Worm (Caenorhabditis elegans): ENCODE measurements around the gene T24C12.1.

T24C12.1 gene

DNA sequence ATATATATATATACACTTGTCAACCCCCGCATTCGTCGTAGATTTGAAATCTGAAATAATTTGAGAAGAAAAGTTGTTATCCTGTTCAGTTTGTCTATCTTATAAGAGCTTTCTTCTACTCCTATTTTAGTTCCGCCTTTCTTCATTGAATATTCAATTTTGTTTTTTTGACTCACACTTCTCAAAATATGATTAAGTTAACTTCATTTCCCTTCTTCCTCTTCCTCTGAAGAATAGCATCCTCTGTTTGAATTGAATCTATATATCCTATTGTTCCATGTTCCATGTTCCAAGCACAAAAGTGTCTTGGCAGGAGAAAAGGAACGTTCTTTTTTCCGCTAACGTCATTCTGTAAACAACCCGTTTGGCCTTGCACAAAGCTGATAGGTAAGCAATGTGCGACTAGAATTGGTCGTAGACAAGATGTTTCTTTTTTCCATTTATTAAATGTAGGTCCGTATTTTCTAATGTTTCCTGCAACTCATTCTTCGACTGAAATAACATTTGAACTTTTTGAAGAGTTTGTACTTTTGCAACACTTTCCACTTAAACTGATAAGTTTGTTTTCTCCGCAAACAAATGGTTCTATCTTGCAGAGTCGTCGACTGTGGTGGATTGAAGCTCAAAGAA lies 7.2 kb upstream of the T24C12.1 start, which contains the start of gene gap-1:
Gene gap-1 (plus strand): TSS at position 580 of the 630 bp plus-strand sequence.
- TF ChIP-seq lir-1 (GFP tag; conservative IDR thresholded peaks at IDR 0.05) (no peak), ztf-18 (tag; optimal IDR thresholded peaks at IDR 0.05) (no peak), lin-35 (GFP tag; optimal IDR thresholded peaks at IDR 0.05) (no peak), lsy-27 (tag; optimal IDR thresholded peaks at IDR 0.05; ENCODE audit: borderline replicate concordance, insufficient read depth) (no peak)

DNA sequence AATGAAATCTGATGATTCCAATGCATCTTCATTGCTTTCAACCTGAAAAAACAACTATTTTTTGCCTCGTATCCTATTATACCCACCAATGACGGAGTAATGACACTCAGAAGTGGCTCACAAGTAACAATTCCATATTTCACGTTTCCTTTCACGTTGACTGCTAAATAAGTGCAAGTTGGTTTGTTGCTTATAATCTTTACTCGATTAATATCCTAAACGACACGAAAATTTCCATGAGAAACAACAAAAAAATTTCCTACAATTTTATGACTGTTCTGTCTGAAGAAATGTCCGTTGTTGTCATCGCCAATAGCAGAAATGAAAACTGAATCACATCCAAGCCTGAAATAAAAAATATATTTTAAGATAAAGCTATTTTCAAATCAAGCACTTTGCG lies 1.8 kb upstream of the T24C12.1 start:
- TF ChIP-seq efl-1 (GFP tag; optimal IDR thresholded peaks at IDR 0.05): no peak
- TF ChIP-seq hmg-1.2 (GFP tag; IDR thresholded peaks at IDR 0.05): no peak
- TF ChIP-seq C17E4.6 (GFP tag; IDR thresholded peaks at IDR 0.05): no peak
- no peak for TF ChIP-seq ceh-91 (GFP tag; IDR thresholded peaks at IDR 0.05)
- no peak for TF ChIP-seq B0019.2 (GFP tag; conservative IDR thresholded peaks at IDR 0.05)
- TF ChIP-seq athp-1 (tag; optimal IDR thresholded peaks at IDR 0.05): no peak
- TF ChIP-seq rpc-1 (optimal IDR thresholded peaks at IDR 0.05): no peak
- TF ChIP-seq rpc-1 (tag; optimal IDR thresholded peaks at IDR 0.05): no peak
- no peak for TF ChIP-seq tbp1 (GFP tag; optimal IDR thresholded peaks at IDR 0.05)
- TF ChIP-seq Y56A3A.18 (GFP tag; IDR thresholded peaks at IDR 0.05): no peak
- TF ChIP-seq K11D2.4 (GFP tag; IDR thresholded peaks at IDR 0.05): no peak
- TF ChIP-seq mcd-1 (GFP tag; IDR thresholded peaks at IDR 0.05): no peak
- TF ChIP-seq xnd-1 (tag; optimal IDR thresholded peaks at IDR 0.05): no peak
- no peak for TF ChIP-seq hlh-26 (GFP tag; conservative IDR thresholded peaks at IDR 0.05)
- no peak for TF ChIP-seq rcor-1 (GFP tag; IDR thresholded peaks at IDR 0.05)
- no peak for TF ChIP-seq bed-2 (GFP tag; IDR thresholded peaks at IDR 0.05)
- TF ChIP-seq chd-7 (tag; optimal IDR thresholded peaks at IDR 0.05): no peak

DNA sequence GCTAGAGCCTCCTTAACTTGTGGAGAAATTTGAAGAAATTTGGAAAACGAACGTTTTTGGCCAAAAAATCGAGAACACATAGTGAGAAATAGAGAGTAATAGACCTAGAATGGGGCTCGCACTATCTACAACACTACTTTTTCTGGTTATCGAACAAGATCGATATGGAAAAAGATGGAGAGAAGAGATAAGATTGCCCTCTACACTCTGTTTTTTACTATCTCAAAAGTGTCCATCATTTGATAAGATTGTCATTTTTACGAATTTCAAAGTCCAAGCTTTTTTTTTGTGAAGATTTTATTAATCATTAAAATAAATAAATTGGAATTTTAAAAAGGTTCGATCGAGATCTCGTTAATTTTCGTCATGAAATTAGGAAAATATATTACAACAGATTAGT lies 4.5 kb downstream of the T24C12.1 start, which contains the start of gene T24C12.3:
Gene T24C12.3 (minus strand): TSS at position 134 of the 400 bp plus-strand sequence.
- TF ChIP-seq nhr-120 (GFP tag; IDR thresholded peaks at IDR 0.05): no peak
- peak; percentile 79 for TF ChIP-seq nhr-80 (tag; optimal IDR thresholded peaks at IDR 0.05)

DNA sequence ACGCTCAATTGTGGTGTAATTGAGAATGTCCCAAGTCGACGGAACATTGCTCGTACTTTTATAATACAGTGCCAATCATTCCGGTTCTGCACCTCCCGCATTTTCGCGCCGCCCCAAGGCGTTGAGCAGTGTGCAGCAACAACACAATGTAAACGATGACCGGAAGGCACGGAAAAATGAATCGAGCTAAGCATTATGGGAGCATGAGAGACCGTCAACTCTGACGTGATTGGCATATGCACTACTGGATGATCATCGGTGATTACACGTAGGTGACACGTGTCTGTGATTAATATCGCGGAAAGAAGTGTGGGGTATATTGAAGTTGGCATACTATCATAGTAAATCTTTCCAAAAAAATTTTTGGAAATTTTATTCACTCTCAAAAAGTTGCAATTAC lies 5.7 kb downstream of the T24C12.1 start, which contains the start of gene T24C12.4:
Gene T24C12.4 (minus strand): TSS at position 101 of the 400 bp plus-strand sequence.
- TF ChIP-seq snpc-1.3 (tag; optimal IDR thresholded peaks at IDR 0.05; ENCODE audit: insufficient read depth) (no peak), aptf-2 (GFP tag; conservative IDR thresholded peaks at IDR 0.05) (no peak), unc-130 (GFP tag; optimal IDR thresholded peaks at IDR 0.05) (no peak), T26A5.8 (tag; optimal IDR thresholded peaks at IDR 0.05) (no peak)

DNA sequence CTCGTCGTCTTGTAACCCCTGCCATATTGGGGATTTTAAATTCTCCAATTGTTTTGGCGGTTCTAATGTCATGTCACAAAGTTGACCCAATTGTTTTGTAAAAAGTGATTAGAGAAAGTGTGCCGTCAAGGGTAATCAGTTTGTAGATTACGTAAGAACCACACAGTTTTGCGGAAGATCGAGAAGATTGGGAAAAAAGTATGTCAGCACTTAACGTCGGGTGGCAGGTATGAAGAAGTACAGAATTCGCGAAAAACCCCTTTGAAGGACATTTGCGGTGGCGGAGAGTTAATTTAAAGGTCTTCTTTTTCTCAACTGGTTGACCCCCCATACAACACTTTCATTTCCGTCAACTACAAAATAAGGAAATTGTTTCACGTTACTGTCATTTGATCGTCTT lies 9.2 kb downstream of the T24C12.1 start:
- TF ChIP-seq madf-10 (tag; optimal IDR thresholded peaks at IDR 0.05) (no peak), ztf-28 (GFP tag; IDR thresholded peaks at IDR 0.05) (no peak), ztf-6 (GFP tag; IDR thresholded peaks at IDR 0.05) (no peak), K11D2.4 (GFP tag; IDR thresholded peaks at IDR 0.05) (no peak), attf-3 (GFP tag; conservative IDR thresholded peaks at IDR 0.05) (no peak), Y79H2A.3 (GFP tag; conservative IDR thresholded peaks at IDR 0.05) (no peak), Y56A3A.18 (GFP tag; IDR thresholded peaks at IDR 0.05) (no peak)

Data from whole organism, young adult.